Fruit fly (Drosophila melanogaster) whole organism, larva: ENCODE measurements around the gene cutlet.

Source experiments
- noc ChIP-seq: fragments of 200-800 bp; sonication (Bioruptor generic); optimal IDR thresholded peaks from 3 replicates; lab custom pipeline; 2019; ENCODE audit warnings: missing biosample characterization, mild to moderate bottlenecking, missing genetic modification characterization, moderate library complexity

Gene cutlet

dm6 chr2L:3705438-3705921 lies 6.1 kb downstream of the cutlet start, which contains the start of gene CG31778:
Gene CG31778, minus strand, starts transcription at chr2L:3705488.
- TF ChIP-seq noc (tag; lab: Kevin White, UChicago): peak; percentile 77

dm6 chr2L:3703260-3703659 lies 8.3 kb downstream of the cutlet start, which contains the start of gene CG2816:
Gene CG2816, plus strand, starts transcription at chr2L:3703659.
- TF ChIP-seq noc (tag; lab: Kevin White, UChicago): peak; percentile 94

dm6 chr2L:3701526-3701925 lies 10.0 kb downstream of the cutlet start, which contains the start of gene CG43145:
Gene CG43145, plus strand, starts transcription at chr2L:3701826.
- TF ChIP-seq noc (tag; lab: Kevin White, UChicago): no peak

dm6 chr2L:3700990-3701389 lies 10.6 kb downstream of the cutlet start, which contains the start of gene CG42467:
Gene CG42467, plus strand, starts transcription at chr2L:3701290.
- TF ChIP-seq noc (tag; lab: Kevin White, UChicago): no peak

dm6 chr2L:3700374-3700773 lies 11.2 kb downstream of the cutlet start, which contains the start of gene Sfp24C1:
Gene Sfp24C1, plus strand, starts transcription at chr2L:3700674.
- no peak for TF ChIP-seq noc (tag; lab: Kevin White, UChicago)

- TF ChIP-seq noc (tag; lab: Kevin White, UChicago): no peak
Measured at dm6 chr2L:3699895-3700294, 11.7 kb downstream of the cutlet start, which contains the start of gene CG42465. Gene CG42465, plus strand, starts transcription at chr2L:3700195.

- no peak for TF ChIP-seq noc (tag; lab: Kevin White, UChicago)
Measured at dm6 chr2L:3698992-3699514, 12.5 kb downstream of the cutlet start, which contains the start of the genes CG10031 and CG42464. Gene CG10031, minus strand, starts transcription at chr2L:3699092. Gene CG42464, plus strand, starts transcription at chr2L:3699464.

dm6 chr2L:3697772-3698171 lies 13.8 kb downstream of the cutlet start, which contains the start of gene CG3604:
Gene CG3604, minus strand, starts transcription at chr2L:3697872.
- TF ChIP-seq noc (tag; lab: Kevin White, UChicago): no peak

- TF ChIP-seq noc (tag; lab: Kevin White, UChicago): peak; percentile 13
Measured at dm6 chr2L:3696438-3696837, 15.1 kb downstream of the cutlet start, which contains the start of gene IM33. Gene IM33, minus strand, starts transcription at chr2L:3696658.

- no peak for TF ChIP-seq noc (tag; lab: Kevin White, UChicago)
Measured at dm6 chr2L:3695361-3695818, 16.2 kb downstream of the cutlet start, which contains the start of gene CG16713. Gene CG16713, minus strand, starts transcription at chr2L:3695411.

- no peak for TF ChIP-seq noc (tag; lab: Kevin White, UChicago)
Measured at dm6 chr2L:3694920-3695319, 16.6 kb downstream of the cutlet start, which contains the start of gene CG43165. Gene CG43165, minus strand, starts transcription at chr2L:3695020.

dm6 chr2L:3693805-3694204 lies 17.7 kb downstream of the cutlet start, which contains the start of gene Acp24A4:
Gene Acp24A4, minus strand, starts transcription at chr2L:3693905.
- TF ChIP-seq noc (tag; lab: Kevin White, UChicago): no peak

dm6 chr2L:3693082-3693481 lies 18.5 kb downstream of the cutlet start, which contains the start of gene CG3513:
Gene CG3513, minus strand, starts transcription at chr2L:3693182.
- TF ChIP-seq noc (tag; lab: Kevin White, UChicago): no peak

- no peak for TF ChIP-seq noc (tag; lab: Kevin White, UChicago)
Measured at dm6 chr2L:3692466-3692865, 19.1 kb downstream of the cutlet start, which contains the start of gene CG16704. Gene CG16704, minus strand, starts transcription at chr2L:3692587.

- no peak for TF ChIP-seq noc (tag; lab: Kevin White, UChicago)
Measured at dm6 chr2L:3685139-3685851, 26.3 kb downstream of the cutlet start.

- TF ChIP-seq noc (tag; lab: Kevin White, UChicago): no peak
Measured at dm6 chr2L:3682489-3682888, 29.1 kb downstream of the cutlet start.
